Worm (Caenorhabditis elegans) whole organism, L2 larva: ENCODE data around the gene C13A10.1.

Source experiments
- C34F6.9 ChIP-seq: fragments of 150-350 bp; optimal IDR thresholded peaks from 2 replicates; lab custom pipeline; 2014; ENCODE audit warnings: missing biosample characterization, missing genetic modification characterization
- F13H6.1 ChIP-seq: sonication (generic microtip); optimal IDR thresholded peaks from 2 replicates; lab custom pipeline; 2016; ENCODE audit warnings: missing genetic modification characterization, missing compliant biosample characterization
- R02D3.7 ChIP-seq: fragments of 150-350 bp; optimal IDR thresholded peaks from 2 replicates; lab custom pipeline; 2014; ENCODE audit warnings: missing biosample characterization, missing genetic modification characterization
- ZK546.5 ChIP-seq: sonication (generic microtip); optimal IDR thresholded peaks from 2 replicates; lab custom pipeline; 2017; ENCODE audit warnings: missing biosample characterization, missing genetic modification characterization
- ama-1 ChIP-seq: fragments of 150-350 bp; optimal IDR thresholded peaks from 2 replicates; lab custom pipeline; 2018; ENCODE audit warnings: inconsistent platforms
- blmp-1 ChIP-seq: sonication (generic microtip); optimal IDR thresholded peaks from 2 replicates; lab custom pipeline; 2017; ENCODE audit warnings: missing genetic modification characterization, mild to moderate bottlenecking, missing compliant biosample characterization, antibody characterized with exemption, moderate library complexity; ENCODE audit not compliant: insufficient read depth
- ceh-16 ChIP-seq: fragments of 150-350 bp; optimal IDR thresholded peaks from 2 replicates; lab custom pipeline; 2014; ENCODE audit warnings: missing biosample characterization, missing genetic modification characterization
- ceh-82 ChIP-seq: fragments of 150-350 bp; optimal IDR thresholded peaks from 2 replicates; lab custom pipeline; 2014; ENCODE audit warnings: missing biosample characterization, missing genetic modification characterization
- crh-2 ChIP-seq: sonication (generic microtip); optimal IDR thresholded peaks from 2 replicates; lab custom pipeline; 2017; ENCODE audit warnings: missing biosample characterization, missing genetic modification characterization
- dmd-4 ChIP-seq: sonication (generic microtip); optimal IDR thresholded peaks from 2 replicates; lab custom pipeline; 2017; ENCODE audit warnings: missing biosample characterization, missing genetic modification characterization
- egl-27 ChIP-seq: sonication (generic microtip); optimal IDR thresholded peaks from 3 replicates; lab custom pipeline; 2017; ENCODE audit warnings: missing biosample characterization, missing genetic modification reagents, missing genetic modification characterization
- elt-1 ChIP-seq: fragments of 150-350 bp; optimal IDR thresholded peaks from 2 replicates; lab custom pipeline; 2014; ENCODE audit warnings: missing biosample characterization, missing genetic modification characterization
- elt-3 ChIP-seq: sonication (generic microtip); optimal IDR thresholded peaks from 2 replicates; lab custom pipeline; 2017; ENCODE audit warnings: missing biosample characterization, missing genetic modification characterization
- fos-1 ChIP-seq: fragments of 150-350 bp; optimal IDR thresholded peaks from 2 replicates; lab custom pipeline; 2014; ENCODE audit warnings: missing biosample characterization, missing genetic modification characterization
- lin-11 ChIP-seq: fragments of 150-350 bp; sonication (generic microtip); optimal IDR thresholded peaks from 2 replicates; lab custom pipeline; 2014; ENCODE audit warnings: missing biosample characterization, missing genetic modification characterization, inconsistent platforms, mixed read lengths
- lsy-2 ChIP-seq, 2 experiments: fragments of 150-350 bp in 1 of 2; sonication (generic microtip) in 1 of 2; optimal IDR thresholded peaks; 2 replicates each; lab custom pipeline; 2014 to 2017; ENCODE audit warnings: missing biosample characterization in 2 of 2, missing genetic modification characterization in 2 of 2
- mab-5 ChIP-seq: fragments of 150-350 bp; optimal IDR thresholded peaks from 2 replicates; lab custom pipeline; 2014; ENCODE audit warnings: missing biosample characterization, missing genetic modification characterization
- mbf-1 ChIP-seq: sonication (generic microtip); optimal IDR thresholded peaks from 2 replicates; lab custom pipeline; 2017; ENCODE audit warnings: missing biosample characterization, missing genetic modification characterization
- mdl-1 ChIP-seq, 2 experiments: fragments of 150-350 bp in 1 of 2; sonication (generic microtip) in 1 of 2; optimal IDR thresholded peaks; 2 replicates each; lab custom pipeline; 2017; ENCODE audit warnings: missing biosample characterization in 2 of 2, missing genetic modification characterization in 2 of 2
- nhr-129 ChIP-seq: fragments of 150-350 bp; optimal IDR thresholded peaks from 2 replicates; lab custom pipeline; 2014; ENCODE audit warnings: missing biosample characterization, missing genetic modification characterization
- nhr-21 ChIP-seq: fragments of 150-350 bp; optimal IDR thresholded peaks from 2 replicates; lab custom pipeline; 2014; ENCODE audit warnings: missing biosample characterization, missing genetic modification characterization
- nhr-237 ChIP-seq: fragments of 150-350 bp; optimal IDR thresholded peaks from 2 replicates; lab custom pipeline; 2014; ENCODE audit warnings: missing biosample characterization, missing genetic modification characterization
- nhr-6 ChIP-seq: fragments of 150-350 bp; optimal IDR thresholded peaks from 2 replicates; lab custom pipeline; 2014; ENCODE audit warnings: missing biosample characterization, missing genetic modification characterization
- nhr-77 ChIP-seq: fragments of 150-350 bp; optimal IDR thresholded peaks from 2 replicates; lab custom pipeline; 2014; ENCODE audit warnings: missing biosample characterization, missing genetic modification characterization
- peb-1 ChIP-seq: fragments of 150-350 bp; optimal IDR thresholded peaks from 2 replicates; lab custom pipeline; 2014; ENCODE audit warnings: missing biosample characterization, missing genetic modification characterization
- sem-4 ChIP-seq: fragments of 150-350 bp; optimal IDR thresholded peaks from 2 replicates; lab custom pipeline; 2014; ENCODE audit warnings: missing biosample characterization, missing genetic modification reagents, missing genetic modification characterization
- skn-1 ChIP-seq: sonication (generic microtip); optimal IDR thresholded peaks from 2 replicates; lab custom pipeline; 2017; ENCODE audit warnings: missing biosample characterization, missing genetic modification characterization
- sma-9 ChIP-seq, 2 experiments: fragments of 150-350 bp in 1 of 2; sonication (generic microtip) in 1 of 2; optimal IDR thresholded peaks; 2 replicates each; lab custom pipeline; 2014 to 2016; ENCODE audit warnings: missing genetic modification characterization in 2 of 2, mild to moderate bottlenecking in 1 of 2, missing biosample characterization in 1 of 2, missing compliant biosample characterization in 1 of 2, missing genetic modification reagents in 1 of 2, moderate library complexity in 1 of 2
- unc-39 ChIP-seq: fragments of 150-350 bp; optimal IDR thresholded peaks from 2 replicates; lab custom pipeline; 2014; ENCODE audit warnings: missing biosample characterization, missing genetic modification characterization
- unc-55 ChIP-seq: fragments of 150-350 bp; sonication (generic microtip); optimal IDR thresholded peaks from 3 replicates; lab custom pipeline; 2014; ENCODE audit warnings: missing biosample characterization, missing genetic modification reagents, missing genetic modification characterization
- unc-62 ChIP-seq: fragments of 150-350 bp; optimal IDR thresholded peaks from 2 replicates; lab custom pipeline; 2014; ENCODE audit warnings: missing biosample characterization, missing genetic modification reagents, missing genetic modification characterization
- zag-1 ChIP-seq: fragments of 150-350 bp; optimal IDR thresholded peaks from 2 replicates; lab custom pipeline; 2014; ENCODE audit warnings: missing biosample characterization, missing genetic modification characterization
- ztf-11 ChIP-seq: sonication (generic microtip); optimal IDR thresholded peaks from 2 replicates; lab custom pipeline; 2017; ENCODE audit warnings: missing biosample characterization, missing genetic modification characterization
- ztf-4 ChIP-seq: fragments of 150-350 bp; optimal IDR thresholded peaks from 2 replicates; lab custom pipeline; 2014; ENCODE audit warnings: missing biosample characterization, missing genetic modification characterization

Gene C13A10.1

DNA sequence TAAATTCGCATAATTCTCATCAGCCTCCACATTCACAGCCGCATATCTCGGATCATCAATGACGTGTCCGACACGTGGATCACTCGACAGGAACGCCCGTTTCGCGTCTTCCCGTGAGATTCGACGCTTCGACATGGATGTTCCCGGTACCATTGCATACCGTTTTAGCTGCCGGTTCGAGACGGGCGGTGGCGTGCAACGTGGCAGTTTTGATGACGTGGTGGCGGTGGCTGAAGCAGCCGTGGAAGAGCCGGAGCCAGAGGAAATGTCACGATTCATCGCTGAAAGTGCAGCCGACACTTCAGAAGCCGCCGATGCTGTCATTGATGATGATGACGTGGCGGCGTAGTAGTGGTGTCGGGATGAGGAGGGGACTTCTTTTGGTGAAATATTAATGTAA lies 16.1 kb upstream of the C13A10.1 start:
- no peak for TF ChIP-seq blmp-1 (tag; lab: Kevin White, UChicago)
- no peak for TF ChIP-seq nhr-129 (tag; lab: Kevin White, UChicago)
- no peak for TF ChIP-seq ztf-11 (tag; lab: Kevin White, UChicago)
- no peak for TF ChIP-seq nhr-237 (tag; lab: Kevin White, UChicago)
- TF ChIP-seq nhr-77 (tag; lab: Kevin White, UChicago) = no peak
- TF ChIP-seq ama-1 = no peak

ce11 chrII:1369322-1369721 lies 13.9 kb upstream of the C13A10.1 start:
- TF ChIP-seq nhr-6 (tag; lab: Kevin White, UChicago) (no peak), skn-1 (tag; lab: Kevin White, UChicago) (no peak), ceh-16 (tag; lab: Kevin White, UChicago) (no peak), ceh-82 (tag; lab: Kevin White, UChicago) (no peak)

ce11 chrII:1368756-1369155 lies 13.3 kb upstream of the C13A10.1 start:
- no peak for TF ChIP-seq egl-27 (tag; lab: Kevin White, UChicago)
- TF ChIP-seq R02D3.7 = no peak
- TF ChIP-seq elt-3 = no peak
- TF ChIP-seq blmp-1 (tag; lab: Kevin White, UChicago) = no peak
- no peak for TF ChIP-seq ztf-4 (tag; lab: Kevin White, UChicago)
- TF ChIP-seq ZK546.5 (tag; lab: Kevin White, UChicago) = no peak
- TF ChIP-seq skn-1 (tag; lab: Kevin White, UChicago) = no peak
- no peak for TF ChIP-seq zag-1 (tag; lab: Kevin White, UChicago)
- no peak for TF ChIP-seq unc-39
- TF ChIP-seq elt-1 (tag; lab: Kevin White, UChicago) = no peak
- TF ChIP-seq F13H6.1 = no peak
- no peak for TF ChIP-seq crh-2 (tag; lab: Kevin White, UChicago)
- TF ChIP-seq peb-1 (tag; lab: Kevin White, UChicago) = no peak
- no peak for TF ChIP-seq mab-5 (tag; lab: Kevin White, UChicago)
- TF ChIP-seq ama-1 = no peak
- no peak for TF ChIP-seq lsy-2 (tag; optimal IDR thresholded peaks at IDR 0.05; lab: Kevin White, UChicago)
- no peak for TF ChIP-seq unc-55 (GFP tag; lab: Kevin White, UChicago)
- no peak for TF ChIP-seq unc-62 (GFP tag; lab: Kevin White, UChicago)
- TF ChIP-seq nhr-77 (tag; lab: Kevin White, UChicago) = no peak
- TF ChIP-seq, all 48 proteins: peak for 0

DNA sequence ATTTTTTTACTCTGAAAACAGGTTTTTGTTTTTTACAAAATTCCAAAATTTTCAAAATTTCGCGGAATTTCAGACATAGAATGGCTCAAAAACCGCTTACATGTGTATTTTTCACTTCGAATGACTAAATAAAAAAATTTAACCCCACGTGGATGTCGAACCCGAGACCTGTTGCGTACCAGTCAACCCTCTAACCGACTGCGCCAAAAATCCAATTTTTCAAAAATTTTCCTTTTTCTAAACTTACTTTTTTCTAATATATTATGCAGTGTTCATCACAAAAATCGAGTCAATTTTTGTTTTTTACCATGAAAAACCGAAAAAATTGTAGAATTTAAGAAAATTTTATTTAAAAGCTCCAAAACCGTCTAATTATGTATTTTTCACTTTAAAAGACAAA lies 10.5 kb upstream of the C13A10.1 start:
- TF ChIP-seq fos-1 (tag; lab: Kevin White, UChicago) (no peak), egl-27 (tag; lab: Kevin White, UChicago) (no peak)
- TF ChIP-seq, all 48 proteins: peak for 0

- TF ChIP-seq mbf-1 (no peak), ceh-82 (tag; lab: Kevin White, UChicago) (no peak), ZK546.5 (tag; lab: Kevin White, UChicago) (no peak), crh-2 (tag; lab: Kevin White, UChicago) (no peak), nhr-129 (tag; lab: Kevin White, UChicago) (no peak), fos-1 (tag; lab: Kevin White, UChicago) (no peak), dmd-4 (tag; lab: Kevin White, UChicago) (no peak), lsy-2 (tag; optimal IDR thresholded peaks at IDR 0.05; lab: Kevin White, UChicago) (no peak), lin-11 (tag; lab: Kevin White, UChicago) (no peak), C34F6.9 (tag; lab: Kevin White, UChicago) (no peak), mdl-1 (tag; optimal IDR thresholded peaks at IDR 0.05; lab: Kevin White, UChicago) (no peak), mab-5 (tag; lab: Kevin White, UChicago) (no peak), skn-1 (tag; lab: Kevin White, UChicago) (no peak), peb-1 (tag; lab: Kevin White, UChicago) (no peak), sem-4 (tag; lab: Kevin White, UChicago) (no peak), nhr-21 (no peak), ama-1 (no peak), sma-9 (GFP tag; optimal IDR thresholded peaks at IDR 0.05; lab: Kevin White, UChicago) (no peak), sma-9 (tag; optimal IDR thresholded peaks at IDR 0.05; lab: Kevin White, UChicago) (no peak)
Observed at ce11 chrII:1362423-1362822, 7.0 kb upstream of the C13A10.1 start.
